Fruit fly (Drosophila melanogaster): ENCODE data around the gene CG33773.

DNA sequence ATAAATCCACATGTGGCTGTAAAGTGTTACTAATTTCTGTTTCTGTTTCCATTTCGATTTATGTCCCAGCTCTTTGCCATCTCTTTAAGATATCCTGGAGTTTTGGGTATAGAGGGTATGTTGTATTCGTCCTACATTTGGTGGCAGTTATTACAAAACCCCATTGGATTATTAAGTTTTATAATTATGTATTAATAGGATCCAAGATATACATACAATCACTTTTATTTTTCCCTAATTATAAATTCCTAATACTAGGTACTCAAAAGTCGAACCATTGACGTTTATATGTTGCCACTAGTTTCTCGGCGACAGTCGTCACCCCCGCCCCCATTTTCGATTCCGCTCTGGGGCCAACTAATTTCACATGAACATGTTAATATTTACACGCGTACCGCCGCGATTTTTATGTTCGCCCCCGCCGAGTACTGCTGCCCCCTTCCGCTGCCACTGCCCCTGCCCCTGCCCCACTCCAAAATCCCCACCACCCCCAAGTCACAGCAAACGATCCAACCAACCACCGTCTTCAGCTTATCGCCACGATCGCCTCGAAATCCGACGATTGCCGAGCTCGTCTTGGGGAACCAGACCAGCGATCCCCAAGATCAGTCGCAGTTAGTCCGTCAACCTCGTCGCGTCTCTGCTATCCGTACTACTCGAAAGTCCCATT is 29.6 kb downstream of the CG33773 start, which contains the start of gene Sox100B:
- no peak for TF ChIP-seq Pif1A (GFP tag; optimal IDR thresholded peaks at IDR 0.05)
- TF ChIP-seq EcR (GFP tag; optimal IDR thresholded peaks at IDR 0.05) = no peak
- TF ChIP-seq fd96Ca (GFP tag; IDR thresholded peaks at IDR 0.05) = no peak
- peak; percentile 25 for TF ChIP-seq CG9948 (tag; optimal IDR thresholded peaks at IDR 0.05)
- TF ChIP-seq CG8301 (tag; optimal IDR thresholded peaks at IDR 0.05) = no peak
- TF ChIP-seq CG14655 (GFP tag; optimal IDR thresholded peaks at IDR 0.05) = no peak
- peak; percentile 14 for TF ChIP-seq CG8159 (tag; optimal IDR thresholded peaks at IDR 0.05)
- TF ChIP-seq CG34367 (tag; optimal IDR thresholded peaks at IDR 0.05) = no peak
